Worm (Caenorhabditis elegans): ENCODE results near the gene Y46E12BL.2.

Y46E12BL.2 gene

ce11 chrII:15208874-15209273, 23.9 kb upstream of the Y46E12BL.2 start:
- TF ChIP-seq F13C5.2 (tag; optimal IDR thresholded peaks at IDR 0.05) (no peak), ceh-36 (tag; optimal IDR thresholded peaks at IDR 0.05) (peak; percentile 73), B0310.2 (tag; optimal IDR thresholded peaks at IDR 0.05) (no peak)

DNA sequence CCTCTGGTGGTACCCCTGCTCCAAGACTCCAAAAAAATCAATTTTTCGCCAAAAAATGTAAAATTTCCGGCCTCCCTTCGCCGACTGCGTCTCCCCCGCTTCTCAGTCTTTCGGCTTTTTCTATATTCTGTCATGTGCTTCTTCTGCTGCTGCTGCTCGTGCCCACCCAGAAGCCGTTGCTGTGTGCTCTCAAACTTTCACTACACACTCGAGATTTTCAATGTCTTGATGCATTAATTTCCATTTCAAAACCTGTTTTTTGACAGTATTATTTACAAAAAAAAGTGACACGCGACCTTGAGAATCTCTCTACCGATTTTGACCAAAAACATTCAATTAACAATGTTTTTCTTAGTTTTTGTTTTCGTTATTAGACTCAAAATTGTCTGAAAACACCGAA, 23.4 kb upstream of the Y46E12BL.2 start:
- TF ChIP-seq hmg-4 (GFP tag; optimal IDR thresholded peaks at IDR 0.05) (no peak), scrt-1 (GFP tag; IDR thresholded peaks at IDR 0.05) (no peak), ceh-13 (GFP tag; optimal IDR thresholded peaks at IDR 0.05) (no peak), hmbx-1 (tag; optimal IDR thresholded peaks at IDR 0.05) (no peak), sea-1 (GFP tag; conservative IDR thresholded peaks at IDR 0.05) (no peak), F13C5.2 (tag; optimal IDR thresholded peaks at IDR 0.05) (no peak), ama-1 (optimal IDR thresholded peaks at IDR 0.05) (no peak), hnd-1 (tag; optimal IDR thresholded peaks at IDR 0.05) (no peak), B0310.2 (tag; optimal IDR thresholded peaks at IDR 0.05) (no peak), pes-1 (GFP tag; IDR thresholded peaks at IDR 0.05) (no peak)

- TF ChIP-seq ceh-36 (tag; optimal IDR thresholded peaks at IDR 0.05) = no peak
Observed at ce11 chrII:15212260-15212914, 20.4 kb upstream of the Y46E12BL.2 start.

DNA sequence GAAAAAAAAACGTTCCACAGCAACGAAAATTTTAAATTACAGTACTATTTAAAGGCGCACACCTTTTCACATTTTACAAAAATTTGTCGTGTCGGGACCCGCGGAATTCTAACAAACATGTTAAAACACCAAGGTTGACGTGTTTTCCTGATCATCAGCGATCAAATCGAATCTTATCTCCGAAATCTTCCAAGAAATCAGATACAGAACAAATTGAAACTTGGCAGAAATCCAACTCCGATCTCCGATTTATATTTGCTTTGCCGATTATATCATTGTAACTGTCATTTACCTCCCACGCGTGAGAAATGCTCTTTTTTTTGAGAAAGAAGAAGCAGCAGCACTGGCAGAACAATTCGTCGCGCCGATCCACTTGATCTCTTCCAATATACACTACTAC, 19.0 kb upstream of the Y46E12BL.2 start:
- TF ChIP-seq ceh-13 (GFP tag; optimal IDR thresholded peaks at IDR 0.05) (no peak), tbx-11 (GFP tag; IDR thresholded peaks at IDR 0.05) (no peak), tbx-37 (GFP tag; conservative IDR thresholded peaks at IDR 0.05) (no peak), aly-1 (tag; optimal IDR thresholded peaks at IDR 0.05) (no peak), hmg-4 (GFP tag; optimal IDR thresholded peaks at IDR 0.05) (no peak), ama-1 (optimal IDR thresholded peaks at IDR 0.05) (no peak), hnd-1 (tag; optimal IDR thresholded peaks at IDR 0.05) (no peak), scrt-1 (GFP tag; IDR thresholded peaks at IDR 0.05) (no peak), F13C5.2 (tag; optimal IDR thresholded peaks at IDR 0.05) (no peak), hmbx-1 (tag; optimal IDR thresholded peaks at IDR 0.05) (no peak), ceh-36 (tag; optimal IDR thresholded peaks at IDR 0.05) (no peak), sea-1 (GFP tag; conservative IDR thresholded peaks at IDR 0.05) (no peak), B0310.2 (tag; optimal IDR thresholded peaks at IDR 0.05) (no peak), flt-1 (GFP tag; IDR thresholded peaks at IDR 0.05) (no peak), pes-1 (GFP tag; IDR thresholded peaks at IDR 0.05) (no peak), ets-7 (tag; optimal IDR thresholded peaks at IDR 0.05) (no peak), tra-4 (tag; optimal IDR thresholded peaks at IDR 0.05) (no peak)

DNA sequence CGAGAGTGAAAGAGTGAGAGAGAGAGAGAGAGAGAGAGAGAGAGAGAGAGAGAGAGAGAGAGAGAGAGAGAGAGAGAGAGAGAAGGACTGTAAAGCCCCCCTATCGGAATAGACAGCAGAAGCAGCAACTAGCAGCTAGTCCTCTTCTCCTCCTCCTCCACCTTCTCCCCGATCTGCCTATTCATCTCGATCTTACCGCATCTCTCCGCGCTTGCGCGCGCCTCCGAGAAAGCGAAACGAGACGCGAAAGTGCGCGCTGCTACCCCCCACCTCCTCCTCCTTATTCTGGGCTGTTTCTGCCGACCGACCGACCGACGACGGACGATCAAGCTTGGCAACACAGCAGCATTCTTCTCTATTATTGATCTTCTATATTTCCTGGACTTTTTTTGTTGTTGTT, 14.8 kb upstream of the Y46E12BL.2 start:
- no peak for TF ChIP-seq ceh-13 (GFP tag; optimal IDR thresholded peaks at IDR 0.05)
- TF ChIP-seq tra-4 (tag; optimal IDR thresholded peaks at IDR 0.05) = no peak
- TF ChIP-seq hnd-1 (tag; optimal IDR thresholded peaks at IDR 0.05) = no peak
- no peak for TF ChIP-seq scrt-1 (GFP tag; IDR thresholded peaks at IDR 0.05)
- no peak for TF ChIP-seq sea-1 (GFP tag; conservative IDR thresholded peaks at IDR 0.05)
- peak; percentile 40 for TF ChIP-seq hmg-4 (GFP tag; optimal IDR thresholded peaks at IDR 0.05)
- no peak for TF ChIP-seq hmbx-1 (tag; optimal IDR thresholded peaks at IDR 0.05)
- no peak for TF ChIP-seq aly-1 (tag; optimal IDR thresholded peaks at IDR 0.05)
- TF ChIP-seq tbx-37 (GFP tag; conservative IDR thresholded peaks at IDR 0.05) = no peak

- no peak for TF ChIP-seq ceh-13 (GFP tag; optimal IDR thresholded peaks at IDR 0.05)
- TF ChIP-seq pes-1 (GFP tag; IDR thresholded peaks at IDR 0.05) = no peak
- no peak for TF ChIP-seq hmg-4 (GFP tag; optimal IDR thresholded peaks at IDR 0.05)
- TF ChIP-seq B0310.2 (tag; optimal IDR thresholded peaks at IDR 0.05) = no peak
- no peak for TF ChIP-seq ets-7 (tag; optimal IDR thresholded peaks at IDR 0.05)
- no peak for TF ChIP-seq aly-1 (tag; optimal IDR thresholded peaks at IDR 0.05)
- no peak for TF ChIP-seq sea-1 (GFP tag; conservative IDR thresholded peaks at IDR 0.05)
- TF ChIP-seq hmbx-1 (tag; optimal IDR thresholded peaks at IDR 0.05) = no peak
Observed at ce11 chrII:15218609-15219008, 14.1 kb upstream of the Y46E12BL.2 start.

DNA sequence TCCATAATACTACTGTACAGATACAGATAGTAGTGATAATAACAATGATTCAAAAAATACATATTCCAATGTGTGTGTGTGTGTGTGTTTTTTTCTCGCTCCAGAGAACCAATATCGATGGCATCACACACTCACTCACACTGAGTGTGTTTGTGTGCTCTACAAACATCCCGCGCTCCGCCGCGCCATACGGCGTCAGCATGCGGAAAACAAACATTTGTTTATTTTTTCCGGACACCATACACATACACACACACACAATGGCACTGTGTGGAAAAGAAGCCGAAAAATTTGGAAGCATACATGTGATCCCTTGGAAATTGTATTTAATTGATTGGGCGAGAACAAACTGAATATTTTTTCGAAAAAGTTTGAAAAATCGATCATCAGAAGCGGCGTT, 13.7 kb upstream of the Y46E12BL.2 start:
- TF ChIP-seq F13C5.2 (tag; optimal IDR thresholded peaks at IDR 0.05) = no peak
- no peak for TF ChIP-seq ceh-13 (GFP tag; optimal IDR thresholded peaks at IDR 0.05)
- no peak for TF ChIP-seq sea-1 (GFP tag; conservative IDR thresholded peaks at IDR 0.05)
- TF ChIP-seq ama-1 (optimal IDR thresholded peaks at IDR 0.05) = no peak
- TF ChIP-seq hmg-4 (GFP tag; optimal IDR thresholded peaks at IDR 0.05) = no peak
- no peak for TF ChIP-seq ets-7 (tag; optimal IDR thresholded peaks at IDR 0.05)
- TF ChIP-seq scrt-1 (GFP tag; IDR thresholded peaks at IDR 0.05) = no peak
- TF ChIP-seq tbx-37 (GFP tag; conservative IDR thresholded peaks at IDR 0.05) = no peak
- no peak for TF ChIP-seq ceh-36 (tag; optimal IDR thresholded peaks at IDR 0.05)

- TF ChIP-seq hmg-4 (GFP tag; optimal IDR thresholded peaks at IDR 0.05) (no peak), tbx-37 (GFP tag; conservative IDR thresholded peaks at IDR 0.05) (no peak), aly-1 (tag; optimal IDR thresholded peaks at IDR 0.05) (no peak), ceh-36 (tag; optimal IDR thresholded peaks at IDR 0.05) (no peak), tra-4 (tag; optimal IDR thresholded peaks at IDR 0.05) (no peak), ama-1 (optimal IDR thresholded peaks at IDR 0.05) (no peak)
Observed at ce11 chrII:15220116-15220515, 12.6 kb upstream of the Y46E12BL.2 start.

DNA sequence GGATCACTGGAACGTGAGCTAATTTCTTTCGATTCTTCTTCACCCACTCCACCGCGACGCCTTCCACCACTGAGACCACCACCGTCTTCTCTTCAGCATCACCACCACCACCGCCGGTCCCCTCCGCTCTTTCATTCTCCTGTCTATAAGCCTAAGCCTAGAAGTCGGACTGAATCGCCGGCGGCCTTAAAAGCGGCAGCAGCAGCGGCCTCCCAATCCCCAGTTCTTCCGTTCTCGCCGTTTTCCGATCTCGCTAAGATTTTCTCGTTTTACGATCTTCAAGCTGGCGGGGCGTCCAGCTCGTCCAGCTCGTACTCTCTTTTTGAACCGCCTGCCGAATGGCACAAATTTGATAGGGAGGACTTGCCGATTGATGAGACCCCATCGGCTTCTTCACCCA, 6.6 kb upstream of the Y46E12BL.2 start:
- TF ChIP-seq aly-1 (tag; optimal IDR thresholded peaks at IDR 0.05) = peak; percentile 12
- no peak for TF ChIP-seq hnd-1 (tag; optimal IDR thresholded peaks at IDR 0.05)

All from whole organism, early embryonic.